Worm (Caenorhabditis elegans) whole organism, L3 larva: Measurements from ENCODE around the gene acr-20.
"Not testable (repeated sequence)": the region's sequence is repeated elsewhere in the genome, so short reads cannot be mapped to it uniquely, and the experiment has no call there.

Source experiments
- egl-5 ChIP-seq: fragments of 150-350 bp; optimal IDR thresholded peaks from 2 replicates; lab custom pipeline; 2017; ENCODE audit warnings: missing biosample characterization, missing genetic modification reagents, missing genetic modification characterization, inconsistent platforms
- fos-1 ChIP-seq: fragments of 150-350 bp; optimal IDR thresholded peaks from 2 replicates; lab custom pipeline; 2014; ENCODE audit warnings: missing biosample characterization, missing genetic modification characterization
- lin-39 ChIP-seq: fragments of 150-350 bp; optimal IDR thresholded peaks from 2 replicates; lab custom pipeline; 2018; ENCODE audit warnings: missing biosample characterization, missing genetic modification reagents, missing genetic modification characterization

acr-20 gene

DNA sequence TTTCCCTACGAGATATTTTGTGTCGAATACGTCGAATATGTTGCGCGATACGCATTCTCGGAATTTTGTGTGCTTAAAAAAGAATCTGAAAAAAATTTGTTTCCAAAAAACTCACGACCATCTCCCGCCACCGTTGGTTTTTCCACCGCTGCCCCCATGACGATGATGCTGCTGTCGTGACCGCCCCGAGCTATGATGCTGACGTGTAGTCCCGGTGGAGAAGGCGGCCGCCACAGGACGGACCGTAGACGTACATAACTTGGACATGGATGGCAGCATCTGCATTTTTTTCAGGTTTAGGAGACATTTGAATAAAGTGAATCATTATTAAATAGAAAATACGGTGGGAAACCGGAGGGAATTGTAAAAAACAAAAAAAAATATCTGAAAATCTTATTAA is 33.5 kb downstream of the acr-20 start, which contains the start of gene ddl-3:
Gene ddl-3 (minus strand): TSS at position 289 of the 400 bp plus-strand sequence.
- TF ChIP-seq lin-39; fos-1 (tag; lab: Kevin White, UChicago); egl-5 (tag; lab: Kevin White, UChicago): not testable (repeated sequence)
